Worm (Caenorhabditis elegans) whole organism, L2 larva: Measurements from ENCODE around the gene fkb-1.

Experiments
- F13H6.1 ChIP-seq: sonication (generic microtip); optimal IDR thresholded peaks from 2 replicates; lab custom pipeline; 2016; ENCODE audit warnings: missing genetic modification characterization, missing compliant biosample characterization
- ama-1 ChIP-seq: fragments of 150-350 bp; optimal IDR thresholded peaks from 2 replicates; lab custom pipeline; 2018; ENCODE audit warnings: inconsistent platforms
- ceh-16 ChIP-seq: fragments of 150-350 bp; optimal IDR thresholded peaks from 2 replicates; lab custom pipeline; 2014; ENCODE audit warnings: missing biosample characterization, missing genetic modification characterization
- nhr-11 ChIP-seq: fragments of 150-350 bp; optimal IDR thresholded peaks from 2 replicates; lab custom pipeline; 2014; ENCODE audit warnings: missing biosample characterization, missing genetic modification characterization
- nhr-6 ChIP-seq: fragments of 150-350 bp; optimal IDR thresholded peaks from 2 replicates; lab custom pipeline; 2014; ENCODE audit warnings: missing biosample characterization, missing genetic modification characterization
- skn-1 ChIP-seq: sonication (generic microtip); optimal IDR thresholded peaks from 2 replicates; lab custom pipeline; 2017; ENCODE audit warnings: missing biosample characterization, missing genetic modification characterization
- unc-39 ChIP-seq: fragments of 150-350 bp; optimal IDR thresholded peaks from 2 replicates; lab custom pipeline; 2014; ENCODE audit warnings: missing biosample characterization, missing genetic modification characterization
- unc-62 ChIP-seq: fragments of 150-350 bp; optimal IDR thresholded peaks from 2 replicates; lab custom pipeline; 2014; ENCODE audit warnings: missing biosample characterization, missing genetic modification reagents, missing genetic modification characterization
- ztf-11 ChIP-seq: sonication (generic microtip); optimal IDR thresholded peaks from 2 replicates; lab custom pipeline; 2017; ENCODE audit warnings: missing biosample characterization, missing genetic modification characterization

- TF ChIP-seq skn-1 (tag; lab: Kevin White, UChicago): no peak
- no peak for TF ChIP-seq nhr-6 (tag; lab: Kevin White, UChicago)
- TF ChIP-seq ceh-16 (tag; lab: Kevin White, UChicago): no peak
- TF ChIP-seq unc-62 (GFP tag; lab: Kevin White, UChicago): no peak
- TF ChIP-seq ama-1 (lab: Kevin White, UChicago): no peak
- no peak for TF ChIP-seq F13H6.1 (tag; lab: Kevin White, UChicago)
- TF ChIP-seq ztf-11 (tag; lab: Kevin White, UChicago): no peak
- TF ChIP-seq nhr-11 (tag; lab: Kevin White, UChicago): no peak
- TF ChIP-seq unc-39 (tag; lab: Kevin White, UChicago): no peak
These were observed 10.4 kb upstream of the fkb-1 start for ce11 chrIV:11025941-11026340.
